Worm (Caenorhabditis elegans): ENCODE results near the gene Y41G9A.5.

Y41G9A.5 gene

ce11 chrX:2971542-2971988 is 25.1 kb downstream of the Y41G9A.5 start (continued):
- 0 out of 2 replicates have a peak, but pooled peaks have one; percentile 19 for TF ChIP-seq snpc-1.2 (GFP tag; IDR thresholded peaks at IDR 0.05)
- TF ChIP-seq nhr-11 (tag; optimal IDR thresholded peaks at IDR 0.05), result peak; percentile 91
- peak; percentile 26; the same call in 1 of the 2 replicates for TF ChIP-seq arid-1 (GFP tag; conservative IDR thresholded peaks at IDR 0.05)
- peak; percentile 61 to 100 for TF ChIP-seq unc-62 (GFP tag; optimal IDR thresholded peaks at IDR 0.05 in 1 of 2)
- peak; percentile 76 for TF ChIP-seq unc-62 (tag; optimal IDR thresholded peaks at IDR 0.05)
- peak; percentile 95 for TF ChIP-seq hlh-11 (tag; optimal IDR thresholded peaks at IDR 0.05)
- TF ChIP-seq Y105C5A.15 (GFP tag; IDR thresholded peaks at IDR 0.05), result 0 out of 2 replicates have a peak, but pooled peaks have one; percentile 64
- TF ChIP-seq ceh-44 (GFP tag; IDR thresholded peaks at IDR 0.05), result no peak
- no peak for TF ChIP-seq dmd-8 (GFP tag; IDR thresholded peaks at IDR 0.05)
- no peak for TF ChIP-seq ceh-32 (tag; optimal IDR thresholded peaks at IDR 0.05; ENCODE audit: poor library complexity)
- no peak; the same call in 1 of the 2 replicates for TF ChIP-seq lin-29 (GFP tag; IDR thresholded peaks at IDR 0.05)
- TF ChIP-seq rbr-2 (tag; optimal IDR thresholded peaks at IDR 0.05), result peak; percentile 82
- TF ChIP-seq F44E2.7 (GFP tag; IDR thresholded peaks at IDR 0.05), result no peak
- no peak for TF ChIP-seq sdz-12 (GFP tag; optimal IDR thresholded peaks at IDR 0.05)
- no peak for TF ChIP-seq ceh-62 (tag; optimal IDR thresholded peaks at IDR 0.05)
- TF ChIP-seq ces-1 (GFP tag; optimal IDR thresholded peaks at IDR 0.05), result peak; percentile 8
- TF ChIP-seq F10B5.3 (tag; optimal IDR thresholded peaks at IDR 0.05), result no peak
- peak; percentile 43 to 83 for TF ChIP-seq hif-1 (tag; optimal IDR thresholded peaks at IDR 0.05)
- TF ChIP-seq nhr-76 (tag; optimal IDR thresholded peaks at IDR 0.05), result no peak
- peak; percentile 76 for TF ChIP-seq zfp-3 (GFP tag; conservative IDR thresholded peaks at IDR 0.05)
- peak; percentile 62 for TF ChIP-seq lin-13 (GFP tag; optimal IDR thresholded peaks at IDR 0.05)
- no peak for TF ChIP-seq Y5F2A.4 (GFP tag; optimal IDR thresholded peaks at IDR 0.05)
- TF ChIP-seq T20F7.1 (GFP tag; optimal IDR thresholded peaks at IDR 0.05), result peak; percentile 63
- TF ChIP-seq lin-38 (GFP tag; IDR thresholded peaks at IDR 0.05), result peak; percentile 40
- TF ChIP-seq daf-12 (tag; optimal IDR thresholded peaks at IDR 0.05), result no peak
- no peak for TF ChIP-seq nhr-237 (tag; optimal IDR thresholded peaks at IDR 0.05)
- no peak for TF ChIP-seq snpc-4 (tag; optimal IDR thresholded peaks at IDR 0.05)
- TF ChIP-seq R02D3.7 (tag; optimal IDR thresholded peaks at IDR 0.05), result no peak
- TF ChIP-seq aha-1 (tag), result peak; percentile 99
- TF ChIP-seq nhr-77 (tag; optimal IDR thresholded peaks at IDR 0.05), result peak; percentile 43
- peak; percentile 67; the same call in 1 of the 2 replicates for TF ChIP-seq php-3 (GFP tag; IDR thresholded peaks at IDR 0.05)
- peak; percentile 95 for TF ChIP-seq ceh-20 (GFP tag; IDR thresholded peaks at IDR 0.05)
- peak; percentile 88 to 94 for TF ChIP-seq mdl-1 (tag; optimal IDR thresholded peaks at IDR 0.05)
- TF ChIP-seq skn-1 (tag; optimal IDR thresholded peaks at IDR 0.05), result no peak
- no peak for TF ChIP-seq attf-4 (tag; optimal IDR thresholded peaks at IDR 0.05)
- TF ChIP-seq jun-1 (tag; optimal IDR thresholded peaks at IDR 0.05), result peak; percentile 63
- peak; percentile 70 for TF ChIP-seq T26A8.4 (GFP tag; IDR thresholded peaks at IDR 0.05)
- TF ChIP-seq unc-130 (GFP tag; optimal IDR thresholded peaks at IDR 0.05), result no peak
- TF ChIP-seq aly-2 (tag; optimal IDR thresholded peaks at IDR 0.05), result no peak
- peak; percentile 82 to 84 for TF ChIP-seq lsy-2 (tag; optimal IDR thresholded peaks at IDR 0.05)
- peak; percentile 70 for TF ChIP-seq mes-2 (tag; optimal IDR thresholded peaks at IDR 0.05; ENCODE audit: poor library complexity, severe bottlenecking)
- peak; percentile 81 for TF ChIP-seq mep-1 (tag; optimal IDR thresholded peaks at IDR 0.05)
- TF ChIP-seq fkh-10 (GFP tag; optimal IDR thresholded peaks at IDR 0.05), result peak; percentile 75
- TF ChIP-seq pqm-1 (tag; optimal IDR thresholded peaks at IDR 0.05), result peak; percentile 22
- TF ChIP-seq egl-27 (tag; optimal IDR thresholded peaks at IDR 0.05), result no peak
- TF ChIP-seq nhr-10 (tag; optimal IDR thresholded peaks at IDR 0.05), result peak; percentile 90
- TF ChIP-seq nhr-41 (GFP tag; IDR thresholded peaks at IDR 0.05), result 0 out of 2 replicates have a peak, but pooled peaks have one; percentile 50
